Worm (Caenorhabditis elegans) whole organism, L1 larva: Measurements from ENCODE around the gene srh-308.

Source experiments
- C04F5.9 ChIP-seq: sonication (generic microtip); optimal IDR thresholded peaks from 2 replicates; lab custom pipeline; 2016; ENCODE audit warnings: missing genetic modification characterization, missing compliant biosample characterization
- C34B4.2 ChIP-seq: sonication (generic microtip); optimal IDR thresholded peaks from 2 replicates; lab custom pipeline; 2017; ENCODE audit warnings: mild to moderate bottlenecking, missing genetic modification characterization, missing compliant biosample characterization
- aha-1 ChIP-seq: fragments of 150-350 bp; optimal IDR thresholded peaks from 2 replicates; lab custom pipeline; 2014; ENCODE audit warnings: missing biosample characterization, missing genetic modification characterization
- alr-1 ChIP-seq: fragments of 200-800 bp; sonication (Bioruptor generic); optimal IDR thresholded peaks from 2 replicates; lab custom pipeline; 2018; ENCODE audit warnings: borderline replicate concordance, mild to moderate bottlenecking, missing genetic modification characterization, missing compliant biosample characterization
- ama-1 ChIP-seq: fragments of 150-350 bp; optimal IDR thresholded peaks from 2 replicates; lab custom pipeline; 2014
- blmp-1 ChIP-seq: fragments of 150-350 bp; optimal IDR thresholded peaks from 2 replicates; lab custom pipeline; 2014; ENCODE audit warnings: missing biosample characterization, missing genetic modification characterization
- ceh-63 ChIP-seq: fragments of 200-800 bp; sonication (Bioruptor generic); optimal IDR thresholded peaks from 2 replicates; lab custom pipeline; 2018; ENCODE audit warnings: mild to moderate bottlenecking, missing genetic modification characterization, missing compliant biosample characterization
- ceh-82 ChIP-seq, 3 experiments: fragments of 150-350 bp in 1 of 3; sonication (generic microtip) in 2 of 3; optimal IDR thresholded peaks; 2 replicates each; lab custom pipeline; 2014 to 2017; ENCODE audit warnings: missing biosample characterization in 3 of 3, missing genetic modification characterization in 3 of 3
- ceh-88 ChIP-seq: fragments of 200-800 bp; sonication (Bioruptor generic); IDR thresholded peaks from 2 replicates; pipeline ENCODE4 v1.3.6; 2022; ENCODE audit warnings: missing genetic modification characterization, missing compliant biosample characterization
- dpl-1 ChIP-seq, 3 experiments: fragments of 150-350 bp in 2 of 3; sonication (generic microtip) in 1 of 3; optimal IDR thresholded peaks; 2 replicates each; lab custom pipeline; 2014 to 2017; ENCODE audit warnings: missing biosample characterization in 3 of 3, missing genetic modification characterization in 3 of 3, missing genetic modification reagents in 3 of 3
- dsc-1 ChIP-seq: sonication (generic microtip); optimal IDR thresholded peaks from 2 replicates; lab custom pipeline; 2016; ENCODE audit warnings: mild to moderate bottlenecking, missing genetic modification characterization, missing compliant biosample characterization
- efl-1 ChIP-seq, 4 experiments: fragments of 150-350 bp; optimal IDR thresholded peaks in 3 of 4; peaks in 1 of 4; 1 replicate in 1 of 4; 2 replicates in 3 of 4; lab custom pipeline; 2014; ENCODE audit warnings: missing biosample characterization in 2 of 4, missing genetic modification characterization in 2 of 4, missing genetic modification reagents in 2 of 4
- egl-13 ChIP-seq: sonication (generic microtip); optimal IDR thresholded peaks from 2 replicates; lab custom pipeline; 2016; ENCODE audit warnings: missing genotype, missing genetic modification reagents, missing genetic modification characterization, missing compliant biosample characterization
- ets-5 ChIP-seq: fragments of 200-800 bp; sonication (Bioruptor generic); IDR thresholded peaks from 2 replicates; pipeline ENCODE4 v1.3.6; 2022; ENCODE audit warnings: missing genetic modification characterization, missing compliant biosample characterization
- fkh-10 ChIP-seq: sonication (generic microtip); optimal IDR thresholded peaks from 2 replicates; lab custom pipeline; 2017; ENCODE audit warnings: missing biosample characterization, missing genetic modification reagents, missing genetic modification characterization
- fkh-8 ChIP-seq: sonication (generic microtip); optimal IDR thresholded peaks from 2 replicates; lab custom pipeline; 2016; ENCODE audit warnings: mild to moderate bottlenecking, missing genetic modification characterization, missing compliant biosample characterization
- grh-1 ChIP-seq: fragments of 200-800 bp; sonication (Bioruptor generic); IDR thresholded peaks from 2 replicates; pipeline ENCODE4 v1.3.6; 2022; ENCODE audit warnings: missing genetic modification reagents, missing genetic modification characterization, missing compliant biosample characterization
- hlh-17 ChIP-seq: fragments of 200-800 bp; sonication (Bioruptor generic); optimal IDR thresholded peaks from 2 replicates; lab custom pipeline; 2018; ENCODE audit warnings: missing genetic modification characterization, mild to moderate bottlenecking, missing compliant biosample characterization, moderate library complexity, borderline replicate concordance
- hpl-2 ChIP-seq: fragments of 150-350 bp; optimal IDR thresholded peaks from 2 replicates; lab custom pipeline; 2014; ENCODE audit warnings: missing biosample characterization, missing genetic modification reagents, missing genetic modification characterization
- irx-1 ChIP-seq: sonication (generic microtip); optimal IDR thresholded peaks from 2 replicates; lab custom pipeline; 2016; ENCODE audit warnings: missing genetic modification characterization, missing compliant biosample characterization
- isw-1 ChIP-seq: fragments of 200-800 bp; sonication (Bioruptor generic); IDR thresholded peaks from 2 replicates; pipeline ENCODE4 v1.3.6; 2022; ENCODE audit warnings: missing genetic modification characterization, missing compliant biosample characterization
- lin-13 ChIP-seq: fragments of 150-350 bp; optimal IDR thresholded peaks from 2 replicates; lab custom pipeline; 2014; ENCODE audit warnings: missing biosample characterization, missing genetic modification reagents, missing genetic modification characterization
- lin-14 ChIP-seq: fragments of 200-800 bp; sonication (Bioruptor generic); optimal IDR thresholded peaks from 2 replicates; lab custom pipeline; 2018; ENCODE audit warnings: mild to moderate bottlenecking, missing genetic modification characterization, moderate library complexity, missing compliant biosample characterization
- lin-39 ChIP-seq: fragments of 150-350 bp; optimal IDR thresholded peaks from 2 replicates; lab custom pipeline; 2014; ENCODE audit warnings: missing biosample characterization, missing genetic modification reagents, missing genetic modification characterization
- lsy-2 ChIP-seq, 2 experiments: fragments of 150-350 bp; optimal IDR thresholded peaks; 2 replicates each; lab custom pipeline; 2014; ENCODE audit warnings: missing biosample characterization in 2 of 2, missing genetic modification characterization in 2 of 2
- mdl-1 ChIP-seq, 2 experiments: fragments of 150-350 bp; optimal IDR thresholded peaks; 2 replicates each; lab custom pipeline; 2014 to 2017; ENCODE audit warnings: missing biosample characterization in 2 of 2, missing genetic modification characterization in 2 of 2, inconsistent platforms in 1 of 2
- mef-2 ChIP-seq: fragments of 150-350 bp; optimal IDR thresholded peaks from 2 replicates; lab custom pipeline; 2014; ENCODE audit warnings: missing biosample characterization, missing genetic modification characterization
- mep-1 ChIP-seq: fragments of 150-350 bp; optimal IDR thresholded peaks from 2 replicates; lab custom pipeline; 2014; ENCODE audit warnings: missing biosample characterization, missing genetic modification characterization
- nhr-237 ChIP-seq: fragments of 150-350 bp; optimal IDR thresholded peaks from 2 replicates; lab custom pipeline; 2014; ENCODE audit warnings: missing biosample characterization, missing genetic modification characterization
- nhr-28 ChIP-seq: fragments of 150-350 bp; optimal IDR thresholded peaks from 2 replicates; lab custom pipeline; 2014; ENCODE audit warnings: missing biosample characterization, missing genetic modification characterization
- nhr-47 ChIP-seq: sonication (generic microtip); optimal IDR thresholded peaks from 2 replicates; lab custom pipeline; 2016; ENCODE audit warnings: mild to moderate bottlenecking, missing genetic modification characterization, moderate library complexity, missing compliant biosample characterization
- nhr-76 ChIP-seq: sonication (generic microtip); optimal IDR thresholded peaks from 2 replicates; lab custom pipeline; 2017; ENCODE audit warnings: missing biosample characterization, missing genetic modification characterization
- nhr-77 ChIP-seq: fragments of 150-350 bp; optimal IDR thresholded peaks from 2 replicates; lab custom pipeline; 2014; ENCODE audit warnings: missing biosample characterization, missing genetic modification characterization
- nhr-84 ChIP-seq: sonication (generic microtip); optimal IDR thresholded peaks from 2 replicates; lab custom pipeline; 2017; ENCODE audit warnings: missing biosample characterization, missing genetic modification characterization
- nhr-90 ChIP-seq: sonication (generic microtip); optimal IDR thresholded peaks from 2 replicates; lab custom pipeline; 2016; ENCODE audit warnings: mild to moderate bottlenecking, missing genetic modification characterization, missing compliant biosample characterization; ENCODE audit not compliant: poor library complexity
- pag-3 ChIP-seq: sonication (generic microtip); optimal IDR thresholded peaks from 2 replicates; lab custom pipeline; 2017; ENCODE audit warnings: missing genetic modification characterization, mild to moderate bottlenecking, missing compliant biosample characterization, antibody characterized with exemption, borderline replicate concordance; ENCODE audit not compliant: insufficient read depth
- pqm-1 ChIP-seq: sonication (generic microtip); optimal IDR thresholded peaks from 3 replicates; lab custom pipeline; 2017; ENCODE audit warnings: missing biosample characterization, missing genetic modification characterization
- skn-1 ChIP-seq: fragments of 150-350 bp; optimal IDR thresholded peaks from 2 replicates; lab custom pipeline; 2014; ENCODE audit warnings: missing biosample characterization, missing genetic modification characterization
- snpc-4 ChIP-seq: fragments of 150-350 bp; optimal IDR thresholded peaks from 2 replicates; lab custom pipeline; 2014; ENCODE audit warnings: missing biosample characterization, missing genetic modification characterization
- sox-4 ChIP-seq: sonication (generic microtip); optimal IDR thresholded peaks from 2 replicates; lab custom pipeline; 2016; ENCODE audit warnings: missing genetic modification characterization, missing compliant biosample characterization
- sptf-1 ChIP-seq: fragments of 150-350 bp; optimal IDR thresholded peaks from 2 replicates; lab custom pipeline; 2014; ENCODE audit warnings: missing biosample characterization, missing genetic modification characterization
- sup-37 ChIP-seq: fragments of 200-800 bp; sonication (Bioruptor generic); optimal IDR thresholded peaks from 2 replicates; lab custom pipeline; 2018; ENCODE audit warnings: mild to moderate bottlenecking, missing genetic modification characterization, missing compliant biosample characterization
- tbx-2 ChIP-seq: sonication (generic microtip); optimal IDR thresholded peaks from 2 replicates; lab custom pipeline; 2016; ENCODE audit warnings: missing genetic modification characterization, missing compliant biosample characterization
- tlp-1 ChIP-seq: fragments of 150-350 bp; optimal IDR thresholded peaks from 2 replicates; lab custom pipeline; 2014; ENCODE audit warnings: missing biosample characterization, missing genetic modification characterization
- unc-130 ChIP-seq: fragments of 150-350 bp; optimal IDR thresholded peaks from 2 replicates; lab custom pipeline; 2017; ENCODE audit warnings: missing biosample characterization, missing genetic modification characterization, inconsistent platforms
- unc-30 ChIP-seq: sonication (generic microtip); optimal IDR thresholded peaks from 2 replicates; lab custom pipeline; 2017; ENCODE audit warnings: missing biosample characterization, missing genetic modification characterization
- vab-15 ChIP-seq: sonication (generic microtip); optimal IDR thresholded peaks from 2 replicates; lab custom pipeline; 2017; ENCODE audit warnings: missing genotype, mild to moderate bottlenecking, missing genetic modification characterization, missing compliant biosample characterization
- xbp-1 ChIP-seq: sonication (generic microtip); optimal IDR thresholded peaks from 2 replicates; lab custom pipeline; 2016; ENCODE audit warnings: missing genetic modification characterization, missing compliant biosample characterization
- zag-1 ChIP-seq: fragments of 150-350 bp; optimal IDR thresholded peaks from 2 replicates; lab custom pipeline; 2014; ENCODE audit warnings: missing biosample characterization, missing genetic modification characterization
- zip-4 ChIP-seq: fragments of 200-800 bp; sonication (Bioruptor generic); optimal IDR thresholded peaks from 2 replicates; lab custom pipeline; 2018; ENCODE audit warnings: mild to moderate bottlenecking, missing genetic modification characterization, moderate library complexity, missing compliant biosample characterization
- ztf-11 ChIP-seq, 2 experiments: sonication (generic microtip); optimal IDR thresholded peaks; 2 replicates each; lab custom pipeline; 2016 to 2017; ENCODE audit warnings: missing genetic modification characterization in 2 of 2, missing biosample characterization in 1 of 2, missing compliant biosample characterization in 1 of 2
- ztf-4 ChIP-seq: fragments of 150-350 bp; optimal IDR thresholded peaks from 2 replicates; lab custom pipeline; 2014; ENCODE audit warnings: missing biosample characterization, missing genetic modification characterization

Gene srh-308

DNA sequence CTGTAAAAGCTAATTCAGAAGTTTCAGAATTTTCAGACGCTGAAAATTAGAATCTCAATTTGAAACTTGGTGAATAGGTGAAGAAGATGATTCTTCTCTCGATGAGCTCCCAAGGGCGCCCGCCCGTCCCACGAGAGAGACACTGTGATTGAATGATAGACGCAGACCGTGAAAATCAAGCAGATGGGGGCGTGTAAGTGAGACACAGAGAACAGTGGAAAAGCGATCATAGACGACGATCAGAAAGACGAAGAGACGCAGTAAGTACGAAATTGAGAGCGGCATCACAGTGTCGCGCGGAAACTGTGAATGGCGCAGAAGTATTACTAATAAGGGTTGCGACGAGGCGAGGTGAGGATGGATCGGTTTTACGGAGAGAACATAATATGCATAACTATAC is 15.0 kb downstream of the srh-308 start (continued):
- TF ChIP-seq nhr-47 (tag; lab: Kevin White, UChicago): peak; percentile 7
- no peak for TF ChIP-seq C04F5.9 (tag; lab: Kevin White, UChicago)
- TF ChIP-seq unc-130 (tag; lab: Kevin White, UChicago): peak; percentile 8
- no peak for TF ChIP-seq lin-13 (GFP tag; lab: Kevin White, UChicago)
- no peak for TF ChIP-seq sup-37 (GFP tag; lab: Kevin White, UChicago)
- no peak for TF ChIP-seq grh-1 (GFP tag; lab: Robert Waterston, UW)
- TF ChIP-seq skn-1 (tag; lab: Kevin White, UChicago): no peak
- TF ChIP-seq alr-1: no peak
- peak; percentile 37 for TF ChIP-seq mep-1
- no peak for TF ChIP-seq xbp-1 (tag; lab: Kevin White, UChicago)
- no peak for TF ChIP-seq pqm-1 (tag; lab: Kevin White, UChicago)
- TF ChIP-seq egl-13 (tag; lab: Kevin White, UChicago): no peak
- no peak for TF ChIP-seq nhr-28 (tag; lab: Kevin White, UChicago)
- no peak for TF ChIP-seq zag-1 (tag; lab: Kevin White, UChicago)
- TF ChIP-seq dpl-1 (GFP tag; optimal IDR thresholded peaks at IDR 0.05; lab: Kevin White, UChicago): no peak
- no peak for TF ChIP-seq tbx-2 (tag; lab: Kevin White, UChicago)
- TF ChIP-seq fkh-8 (tag; lab: Kevin White, UChicago): no peak
- no peak for TF ChIP-seq nhr-84 (tag; lab: Kevin White, UChicago)
- no peak for TF ChIP-seq ceh-82 (tag; optimal IDR thresholded peaks at IDR 0.05; lab: Kevin White, UChicago)
- no peak for TF ChIP-seq unc-30 (tag; lab: Kevin White, UChicago)
- TF ChIP-seq irx-1 (tag; lab: Kevin White, UChicago): no peak
- TF ChIP-seq hlh-17 (GFP tag; lab: Kevin White, UChicago): no peak
- no peak for TF ChIP-seq lin-39
- no peak for TF ChIP-seq ets-5
- TF ChIP-seq blmp-1 (tag; lab: Kevin White, UChicago): peak; percentile 74
- TF ChIP-seq isw-1 (GFP tag; lab: Robert Waterston, UW): no peak
- TF ChIP-seq sox-4 (tag; lab: Kevin White, UChicago): no peak
- no peak for TF ChIP-seq mef-2 (tag; lab: Kevin White, UChicago)
- no peak for TF ChIP-seq nhr-76 (tag; lab: Kevin White, UChicago)
- TF ChIP-seq sptf-1 (tag; lab: Kevin White, UChicago): no peak
- TF ChIP-seq hpl-2: no peak
- no peak for TF ChIP-seq ama-1 (lab: Kevin White, UChicago)
- no peak for TF ChIP-seq nhr-90
- no peak for TF ChIP-seq vab-15 (tag; lab: Kevin White, UChicago)
- TF ChIP-seq zip-4 (GFP tag; lab: Kevin White, UChicago): no peak
- no peak for TF ChIP-seq ztf-4
- TF ChIP-seq C34B4.2 (tag; lab: Kevin White, UChicago): no peak
- no peak for TF ChIP-seq aha-1 (tag; lab: Kevin White, UChicago)

DNA sequence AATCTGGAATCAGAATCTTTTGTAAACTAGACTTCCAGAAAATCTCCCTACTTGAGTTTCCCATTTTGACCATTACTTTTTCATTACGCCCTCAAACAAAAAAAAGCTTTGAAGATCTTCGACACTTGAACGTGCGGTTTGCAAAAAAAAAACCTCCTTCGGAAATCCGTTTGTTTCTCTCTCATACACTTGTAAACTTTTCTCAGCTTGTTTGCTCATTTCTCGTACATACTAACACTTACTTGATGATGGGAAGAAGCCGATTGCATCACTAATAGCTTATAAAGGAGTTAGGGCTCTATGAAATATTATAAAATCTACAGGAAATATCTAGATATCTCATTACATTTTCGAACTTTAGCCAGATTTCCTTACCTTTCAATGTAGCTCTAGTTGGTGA is 15.4 kb downstream of the srh-308 start:
- TF ChIP-seq fkh-8 (tag; lab: Kevin White, UChicago): no peak
- TF ChIP-seq fkh-10 (GFP tag; lab: Kevin White, UChicago): peak; percentile 18
- no peak for TF ChIP-seq grh-1 (GFP tag; lab: Robert Waterston, UW)
- peak; percentile 22 for TF ChIP-seq lin-14
- no peak for TF ChIP-seq sox-4 (tag; lab: Kevin White, UChicago)
- no peak for TF ChIP-seq nhr-237 (tag; lab: Kevin White, UChicago)
- no peak for TF ChIP-seq lsy-2 (tag; optimal IDR thresholded peaks at IDR 0.05; lab: Kevin White, UChicago)
- no peak for TF ChIP-seq dsc-1
- peak in 1 of 3 experiments; percentile 1 for TF ChIP-seq ceh-82 (tag; optimal IDR thresholded peaks at IDR 0.05; lab: Kevin White, UChicago)
- TF ChIP-seq dpl-1 (GFP tag; optimal IDR thresholded peaks at IDR 0.05; lab: Kevin White, UChicago): no peak
- no peak for TF ChIP-seq ztf-11 (tag; optimal IDR thresholded peaks at IDR 0.05; lab: Kevin White, UChicago)
- no peak for TF ChIP-seq aha-1 (tag; lab: Kevin White, UChicago)
- TF ChIP-seq nhr-77: no peak
- no peak for TF ChIP-seq lin-13 (GFP tag; lab: Kevin White, UChicago)
- no peak for TF ChIP-seq isw-1 (GFP tag; lab: Robert Waterston, UW)
- TF ChIP-seq pag-3: no peak
- TF ChIP-seq snpc-4 (tag; lab: Kevin White, UChicago): no peak
- no peak for TF ChIP-seq ets-5
- TF ChIP-seq lin-39: no peak
- TF ChIP-seq efl-1 (optimal IDR thresholded peaks at IDR 0.05; lab: Kevin White, UChicago): no peak
- TF ChIP-seq efl-1 (GFP tag; optimal IDR thresholded peaks at IDR 0.05 in 1 of 2; lab: Kevin White, UChicago): peak in 1 of 2 experiments; percentile 56
- TF ChIP-seq nhr-28 (tag; lab: Kevin White, UChicago): no peak
- TF ChIP-seq ceh-63 (GFP tag; lab: Kevin White, UChicago): no peak
- TF ChIP-seq skn-1 (tag; lab: Kevin White, UChicago): no peak
- TF ChIP-seq tlp-1 (tag; lab: Kevin White, UChicago): no peak
- TF ChIP-seq mdl-1 (tag; optimal IDR thresholded peaks at IDR 0.05; lab: Kevin White, UChicago): no peak
- no peak for TF ChIP-seq ceh-88 (GFP tag; lab: Robert Waterston, UW)
